Worm (Caenorhabditis elegans) whole organism, L4/young adult: ENCODE measurements around the gene srg-64.

Source experiments
- W03F9.2 ChIP-seq: fragments of 150-350 bp; optimal IDR thresholded peaks from 2 replicates; lab custom pipeline; 2014; ENCODE audit warnings: missing biosample characterization, missing genetic modification characterization
- dao-5 ChIP-seq: sonication (generic microtip); optimal IDR thresholded peaks from 2 replicates; lab custom pipeline; 2016; ENCODE audit warnings: missing genotype, missing genetic modification characterization, moderate library complexity, missing compliant biosample characterization
- him-1 ChIP-seq: sonication (generic microtip); optimal IDR thresholded peaks from 2 replicates; lab custom pipeline; 2016; ENCODE audit warnings: missing genotype, missing genetic modification reagents, missing genetic modification characterization, missing compliant biosample characterization

DNA sequence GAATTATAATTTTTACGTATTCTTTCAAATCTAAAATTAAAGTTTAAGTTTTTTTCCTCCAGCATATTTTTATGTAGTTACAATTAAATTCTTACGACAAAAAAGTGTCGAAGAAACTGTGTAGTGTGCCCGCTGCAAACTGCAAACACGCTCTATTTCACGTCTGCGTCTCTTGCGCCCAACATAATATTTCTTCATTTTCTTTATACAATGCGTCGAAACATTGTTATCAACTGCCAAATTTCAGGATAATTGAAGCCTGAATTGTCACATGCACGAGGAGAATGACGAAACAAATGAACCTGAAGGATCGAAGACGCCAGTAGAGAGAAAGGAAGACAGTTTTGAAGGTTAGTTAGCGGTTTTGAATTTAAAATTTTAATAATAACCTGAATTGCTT, 51.2 kb downstream of the srg-64 start, which contains the start of gene C03H12.1:
- TF ChIP-seq dao-5 (tag; lab: Kevin White, UChicago) = no peak
- TF ChIP-seq him-1 (tag; lab: Kevin White, UChicago) = no peak
- no peak for TF ChIP-seq W03F9.2 (tag; lab: Kevin White, UChicago)
